Fruit fly (Drosophila melanogaster): ENCODE data around the gene CG10559.

The CG10559 gene

dm6 chr3R:25265589-25266201 is 50.2 kb downstream of the CG10559 start, which contains the start of the genes GlnRS and RIOK2 (continued):
- TF ChIP-seq CG3847 (GFP tag; IDR thresholded peaks at IDR 0.05), result peak; percentile 45; the same call in 1 of the 2 replicates
- no peak for TF ChIP-seq HLH54F (GFP tag; optimal IDR thresholded peaks at IDR 0.05)
- TF ChIP-seq crol (GFP tag; IDR thresholded peaks at IDR 0.05), result no peak
- peak; percentile 81 for TF ChIP-seq trem (tag; optimal IDR thresholded peaks at IDR 0.05)
- TF ChIP-seq CG1602 (GFP tag; optimal IDR thresholded peaks at IDR 0.05), result no peak
- TF ChIP-seq CG14860 (GFP tag; IDR thresholded peaks at IDR 0.05; ENCODE audit: partially characterized antibody), result peak; percentile 85
- no peak for TF ChIP-seq CG9876 (GFP tag; optimal IDR thresholded peaks at IDR 0.05)
- TF ChIP-seq Hr39 (optimal IDR thresholded peaks at IDR 0.05), result no peak
- TF ChIP-seq h (optimal IDR thresholded peaks at IDR 0.05), result no peak
- TF ChIP-seq CG15601 (tag; optimal IDR thresholded peaks at IDR 0.05), result no peak
- no peak for TF ChIP-seq Blimp-1 (GFP tag; optimal IDR thresholded peaks at IDR 0.05)
- no peak for TF ChIP-seq luna (GFP tag; optimal IDR thresholded peaks at IDR 0.05)
- TF ChIP-seq aop (GFP tag; IDR thresholded peaks at IDR 0.05), result no peak
- TF ChIP-seq maf-S (GFP tag; optimal IDR thresholded peaks at IDR 0.05), result no peak
- peak; percentile 32 for TF ChIP-seq p53 (GFP tag; optimal IDR thresholded peaks at IDR 0.05)
- TF ChIP-seq Antp (GFP tag; optimal IDR thresholded peaks at IDR 0.05), result no peak
- TF ChIP-seq CG9727 (GFP tag; optimal IDR thresholded peaks at IDR 0.05), result peak; percentile 0
- TF ChIP-seq Fer3 (tag; optimal IDR thresholded peaks at IDR 0.05), result no peak
- no peak for TF ChIP-seq prd (optimal IDR thresholded peaks at IDR 0.05)
- TF ChIP-seq prd (GFP tag; IDR thresholded peaks at IDR 0.05), result no peak
- TF ChIP-seq Mrtf (GFP tag; IDR thresholded peaks at IDR 0.05), result no peak
- TF ChIP-seq CG7786 (GFP tag; optimal IDR thresholded peaks at IDR 0.05), result peak; percentile 10
- no peak for TF ChIP-seq E2f2 (GFP tag; IDR thresholded peaks at IDR 0.05)
- peak; percentile 96 for TF ChIP-seq bbx (GFP tag; IDR thresholded peaks at IDR 0.05; ENCODE audit: partially characterized antibody)
- peak; percentile 96 for TF ChIP-seq cwo (GFP tag; optimal IDR thresholded peaks at IDR 0.05)
- peak; percentile 99 for TF ChIP-seq CG7357 (GFP tag; IDR thresholded peaks at IDR 0.05)
- no peak for TF ChIP-seq CG14050 (GFP tag; IDR thresholded peaks at IDR 0.05)
- peak; percentile 91 for TF ChIP-seq gfzf (GFP tag; optimal IDR thresholded peaks at IDR 0.05)
- no peak for TF ChIP-seq Atf6 (GFP tag; IDR thresholded peaks at IDR 0.05)
- no peak for TF ChIP-seq slp2 (GFP tag; optimal IDR thresholded peaks at IDR 0.05)
- TF ChIP-seq Usf (GFP tag; optimal IDR thresholded peaks at IDR 0.05), result no peak
- TF ChIP-seq CG7963 (GFP tag; IDR thresholded peaks at IDR 0.05; ENCODE audit: partially characterized antibody), result peak; percentile 93
- TF ChIP-seq bigmax (GFP tag; optimal IDR thresholded peaks at IDR 0.05), result peak; percentile 55
- TF ChIP-seq CG11247 (GFP tag; IDR thresholded peaks at IDR 0.05), result no peak
- peak; percentile 75; the same call in 1 of the 2 replicates for TF ChIP-seq nerfin-2 (GFP tag; IDR thresholded peaks at IDR 0.05; ENCODE audit: partially characterized antibody)
- TF ChIP-seq CG13123 (GFP tag; optimal IDR thresholded peaks at IDR 0.05), result no peak
- peak; percentile 6 for TF ChIP-seq mirr (GFP tag; optimal IDR thresholded peaks at IDR 0.05)
- no peak for TF ChIP-seq CG3726 (GFP tag; IDR thresholded peaks at IDR 0.05)
- 0 out of 2 replicates have a peak, but pooled peaks have one; percentile 49 for TF ChIP-seq sob (GFP tag; IDR thresholded peaks at IDR 0.05)
- TF ChIP-seq NFAT (GFP tag; IDR thresholded peaks at IDR 0.05), result no peak; the same call in 1 of the 2 replicates
- TF ChIP-seq CG14965 (GFP tag; optimal IDR thresholded peaks at IDR 0.05; ENCODE audit: borderline replicate concordance), result no peak
- TF ChIP-seq C15 (GFP tag; IDR thresholded peaks at IDR 0.05), result no peak
- TF ChIP-seq B-H1 (GFP tag; IDR thresholded peaks at IDR 0.05), result no peak
- TF ChIP-seq Elba2 (GFP tag; optimal IDR thresholded peaks at IDR 0.05), result no peak
- peak; percentile 50 for TF ChIP-seq HmgD (GFP tag; optimal IDR thresholded peaks at IDR 0.05)
- TF ChIP-seq az2 (GFP tag; optimal IDR thresholded peaks at IDR 0.05), result no peak
- TF ChIP-seq CG10321 (GFP tag; IDR thresholded peaks at IDR 0.05), result no peak
- no peak for TF ChIP-seq HHEX (GFP tag; optimal IDR thresholded peaks at IDR 0.05)
- no peak for TF ChIP-seq danr (GFP tag; IDR thresholded peaks at IDR 0.05)
- peak; percentile 95 for TF ChIP-seq stwl (tag; optimal IDR thresholded peaks at IDR 0.05)
- TF ChIP-seq CG1647 (GFP tag; optimal IDR thresholded peaks at IDR 0.05), result no peak
- TF ChIP-seq Tbp (GFP tag; optimal IDR thresholded peaks at IDR 0.05), result peak; percentile 12

Measured in whole organism, embryonic.